Worm (Caenorhabditis elegans): ENCODE data around the gene elc-2.
"Not testable (repeated sequence)": the region's sequence is repeated elsewhere in the genome, so short reads cannot be mapped to it uniquely, and the experiment has no call there.

elc-2 gene

DNA sequence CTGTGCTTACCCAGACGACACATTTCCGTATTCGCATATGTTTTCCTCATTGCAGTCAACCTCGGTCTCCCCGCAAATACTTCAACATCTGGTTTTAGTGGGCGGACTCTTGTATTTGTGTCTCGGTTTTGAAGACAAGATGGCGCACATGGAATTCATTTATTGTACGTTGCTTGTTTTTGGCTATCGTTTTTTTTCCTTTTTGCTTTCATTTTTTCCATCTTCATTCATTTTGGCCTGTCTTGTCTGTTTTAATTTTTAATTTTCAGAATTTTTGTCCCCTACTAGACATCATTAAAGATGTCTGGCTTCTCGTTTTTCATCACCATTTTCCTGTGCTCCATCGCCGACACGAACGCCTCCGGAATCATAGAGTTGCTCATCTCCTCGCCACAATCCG is 8.7 kb upstream of the elc-2 start, which contains the start of gene arg-1:
TSS of gene arg-1 (plus strand) at position 301 of the 400 bp plus-strand sequence.
- no peak for TF ChIP-seq lsy-2 (tag; optimal IDR thresholded peaks at IDR 0.05)
- peak; percentile 7 for TF ChIP-seq dsc-1 (tag; optimal IDR thresholded peaks at IDR 0.05)

DNA sequence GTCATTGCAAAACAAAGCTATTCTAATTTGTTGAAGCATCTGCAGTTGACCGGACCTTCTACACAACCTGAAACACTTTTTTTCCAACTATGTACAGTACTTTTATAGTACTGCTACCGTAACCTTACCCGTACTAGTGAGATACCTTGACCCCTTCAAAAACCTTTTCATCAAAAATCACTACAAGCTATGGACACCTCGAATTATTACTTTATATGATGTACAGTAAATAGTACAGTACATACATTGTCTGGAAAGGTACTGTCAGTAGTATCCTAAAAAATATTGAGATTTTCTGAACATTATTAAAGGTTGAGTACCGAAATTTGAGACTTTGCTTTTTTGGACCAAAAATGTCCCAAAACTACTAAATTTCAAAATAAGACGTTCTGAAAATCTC is 7.8 kb upstream of the elc-2 start:
- TF ChIP-seq snpc-4 (tag; optimal IDR thresholded peaks at IDR 0.05) (no peak), ztf-11 (tag; optimal IDR thresholded peaks at IDR 0.05) (no peak), irx-1 (tag; optimal IDR thresholded peaks at IDR 0.05) (no peak), pqm-1 (tag; optimal IDR thresholded peaks at IDR 0.05) (no peak), lin-15B (tag; optimal IDR thresholded peaks at IDR 0.05) (no peak), ceh-63 (GFP tag; optimal IDR thresholded peaks at IDR 0.05) (no peak), mdl-1 (tag; optimal IDR thresholded peaks at IDR 0.05) (no peak), aha-1 (tag; optimal IDR thresholded peaks at IDR 0.05) (no peak), unc-86 (tag; optimal IDR thresholded peaks at IDR 0.05) (no peak), lin-39 (tag; optimal IDR thresholded peaks at IDR 0.05) (no peak), alr-1 (tag; optimal IDR thresholded peaks at IDR 0.05; ENCODE audit: borderline replicate concordance) (no peak), unc-62 (GFP tag; optimal IDR thresholded peaks at IDR 0.05) (no peak), grh-1 (GFP tag; IDR thresholded peaks at IDR 0.05) (no peak), egl-27 (tag; optimal IDR thresholded peaks at IDR 0.05) (no peak), jun-1 (tag; optimal IDR thresholded peaks at IDR 0.05) (no peak), lir-3 (tag; optimal IDR thresholded peaks at IDR 0.05; ENCODE audit: poor library complexity) (no peak), ceh-8 (GFP tag; optimal IDR thresholded peaks at IDR 0.05) (no peak), ceh-82 (tag; optimal IDR thresholded peaks at IDR 0.05) (no peak)

DNA sequence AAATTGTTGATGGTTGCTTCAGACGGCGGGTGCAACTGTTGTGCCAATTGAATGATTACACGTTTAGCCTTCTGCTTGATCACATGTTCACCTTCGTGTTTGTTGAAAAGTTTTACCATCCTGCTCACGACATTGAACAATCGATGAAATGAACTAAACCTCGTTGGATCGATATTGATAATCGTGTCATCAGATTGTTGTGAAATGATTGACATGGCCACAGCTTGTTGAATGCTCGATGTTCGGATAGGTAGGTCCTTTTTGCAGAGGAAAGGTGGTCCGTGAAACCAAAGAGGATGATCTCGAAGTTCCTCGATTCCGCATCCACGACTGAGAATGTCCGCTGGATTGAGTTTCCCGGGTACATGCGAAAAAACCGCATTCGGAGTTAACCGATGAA is 8.3 kb downstream of the elc-2 start:
- TF ChIP-seq nhr-85 (tag) (no peak), efl-1 (optimal IDR thresholded peaks at IDR 0.05) (no peak), efl-1 (GFP tag; optimal IDR thresholded peaks at IDR 0.05 in 1 of 2) (peak in 1 of 2 experiments; percentile 14)

DNA sequence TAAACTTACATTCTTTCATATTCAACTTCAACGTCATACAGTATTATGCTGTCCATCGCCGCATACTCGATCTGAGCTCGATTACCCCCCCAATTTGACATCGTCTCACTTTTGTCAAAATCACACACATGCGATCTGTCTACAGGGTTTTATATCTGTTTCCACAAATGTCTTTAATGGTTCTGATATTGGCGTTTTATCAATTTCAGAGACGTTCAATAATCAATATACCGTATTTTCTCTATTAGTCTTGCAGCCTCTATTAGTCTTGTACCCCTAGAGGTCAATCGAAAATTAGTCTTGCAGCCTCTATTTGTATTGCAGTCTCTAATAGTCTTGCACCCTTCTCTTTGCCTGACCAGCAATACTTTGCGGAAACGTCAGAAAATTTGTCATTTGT is 29.4 kb downstream of the elc-2 start, which contains the start of gene Y75D11A.6:
TSS of gene Y75D11A.6 (minus strand) at position 101 of the 400 bp plus-strand sequence.
- TF ChIP-seq nhr-71, aha-1, fos-1 (tag; optimal IDR thresholded peaks at IDR 0.05): not testable (repeated sequence)

DNA sequence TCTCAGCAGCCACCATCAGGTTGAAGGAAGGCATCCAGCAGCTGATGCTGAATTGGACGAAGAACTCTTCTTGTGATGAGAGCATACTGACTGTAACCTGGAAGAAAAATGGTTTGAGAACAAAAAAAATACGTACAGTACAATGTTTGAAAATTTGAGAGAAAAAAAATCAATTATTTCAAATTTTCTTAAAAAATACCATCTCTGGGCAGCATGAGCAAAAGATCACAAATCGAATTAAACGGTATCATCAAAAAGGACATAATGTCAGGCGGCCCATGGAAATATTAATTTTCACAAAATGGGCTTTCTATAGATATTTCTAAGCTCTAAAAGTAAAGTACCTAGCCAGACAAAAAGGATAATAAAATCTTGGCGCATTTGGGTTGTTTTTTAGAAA is 31.8 kb downstream of the elc-2 start, which contains the start of gene Y75D11A.3:
TSS of gene Y75D11A.3 (minus strand) at position 101 of the 400 bp plus-strand sequence.
- not testable (repeated sequence) for TF ChIP-seq egl-13, mep-1, dsc-1 (tag; optimal IDR thresholded peaks at IDR 0.05)

DNA sequence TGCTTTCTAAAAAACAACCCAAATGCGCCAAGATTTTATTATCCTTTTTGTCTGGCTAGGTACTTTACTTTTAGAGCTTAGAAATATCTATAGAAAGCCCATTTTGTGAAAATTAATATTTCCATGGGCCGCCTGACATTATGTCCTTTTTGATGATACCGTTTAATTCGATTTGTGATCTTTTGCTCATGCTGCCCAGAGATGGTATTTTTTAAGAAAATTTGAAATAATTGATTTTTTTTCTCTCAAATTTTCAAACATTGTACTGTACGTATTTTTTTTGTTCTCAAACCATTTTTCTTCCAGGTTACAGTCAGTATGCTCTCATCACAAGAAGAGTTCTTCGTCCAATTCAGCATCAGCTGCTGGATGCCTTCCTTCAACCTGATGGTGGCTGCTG is 35.4 kb downstream of the elc-2 start, which contains the start of gene Y75D11A.2:
TSS of gene Y75D11A.2 (plus strand) at position 301 of the 400 bp plus-strand sequence.
- not testable (repeated sequence) for TF ChIP-seq lin-13 (GFP tag; optimal IDR thresholded peaks at IDR 0.05); sox-4 (tag; optimal IDR thresholded peaks at IDR 0.05); elt-3 (tag; optimal IDR thresholded peaks at IDR 0.05)

DNA sequence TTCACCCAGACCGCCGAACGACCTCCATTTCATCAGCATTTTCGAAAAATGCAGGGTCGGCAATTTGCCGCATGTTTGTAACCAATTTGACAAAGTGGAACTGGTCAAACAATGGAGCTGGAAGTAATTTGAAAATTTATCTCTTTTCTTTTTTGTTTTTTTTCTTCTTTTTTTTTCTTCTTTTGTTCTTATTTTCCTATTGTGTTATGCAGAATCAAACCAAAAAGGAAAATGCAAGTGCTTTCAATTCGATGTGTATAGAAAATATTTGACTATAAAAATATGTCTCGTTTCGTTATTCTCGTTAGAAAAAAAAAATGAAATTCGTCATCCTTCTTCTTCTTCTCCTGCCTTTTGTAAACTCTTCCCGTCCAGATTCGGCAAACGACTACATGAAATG is 40.3 kb downstream of the elc-2 start, which contains the start of gene F07G6.10:
TSS of gene F07G6.10 (plus strand) at position 301 of the 400 bp plus-strand sequence.
- TF ChIP-seq vab-15 (tag; optimal IDR thresholded peaks at IDR 0.05) (no peak), fkh-10 (GFP tag; optimal IDR thresholded peaks at IDR 0.05) (no peak), Y116A8C.19 (tag; optimal IDR thresholded peaks at IDR 0.05; ENCODE audit: borderline replicate concordance) (no peak), nhr-20 (tag; optimal IDR thresholded peaks at IDR 0.05) (no peak), lin-15B (tag; optimal IDR thresholded peaks at IDR 0.05) (no peak), swsn-7 (tag; optimal IDR thresholded peaks at IDR 0.05) (no peak), ama-1 (optimal IDR thresholded peaks at IDR 0.05) (no peak), snpc-4 (tag; optimal IDR thresholded peaks at IDR 0.05) (no peak), ceh-8 (GFP tag; optimal IDR thresholded peaks at IDR 0.05) (no peak), pag-3 (tag; optimal IDR thresholded peaks at IDR 0.05; ENCODE audit: borderline replicate concordance, insufficient read depth) (no peak), nhr-237 (tag; optimal IDR thresholded peaks at IDR 0.05) (no peak), pax-3 (tag; optimal IDR thresholded peaks at IDR 0.05) (no peak), dpl-1 (GFP tag; optimal IDR thresholded peaks at IDR 0.05) (no peak), ceh-88 (GFP tag; IDR thresholded peaks at IDR 0.05) (no peak), elt-3 (tag; optimal IDR thresholded peaks at IDR 0.05) (no peak), efl-1 (optimal IDR thresholded peaks at IDR 0.05) (no peak), efl-1 (GFP tag; optimal IDR thresholded peaks at IDR 0.05 in 1 of 2) (no peak), pqm-1 (tag; optimal IDR thresholded peaks at IDR 0.05) (no peak)

Data from whole organism, L1 larva.